Fruit fly (Drosophila melanogaster): Measurements from ENCODE around the gene Lkb1.

Lkb1 gene

dm6 chr3R:13709839-13710238 lies 33.5 kb downstream of the Lkb1 start, which contains the start of gene Argp:
Gene Argp (minus strand): TSS chr3R:13709939.
- TF ChIP-seq CTCF (optimal IDR thresholded peaks at IDR 0.05) (no peak), CG8478 (optimal IDR thresholded peaks at IDR 0.05) (no peak)

dm6 chr3R:13710645-13711044 lies 34.3 kb downstream of the Lkb1 start:
- TF ChIP-seq CTCF (optimal IDR thresholded peaks at IDR 0.05) = peak in 1 of 2 experiments; percentile 22
- TF ChIP-seq CG8478 (optimal IDR thresholded peaks at IDR 0.05) = no peak

dm6 chr3R:13711735-13712134 lies 35.4 kb downstream of the Lkb1 start, which contains the start of the genes primo-1 and primo-2:
Gene primo-1 (minus strand): TSS chr3R:13711835.
Gene primo-2 (minus strand): TSS chr3R:13711835.
- TF ChIP-seq CTCF (optimal IDR thresholded peaks at IDR 0.05) (no peak), CG8478 (optimal IDR thresholded peaks at IDR 0.05) (no peak)

dm6 chr3R:13713541-13713940 lies 37.2 kb downstream of the Lkb1 start:
- no peak for TF ChIP-seq CTCF (optimal IDR thresholded peaks at IDR 0.05)
- no peak for TF ChIP-seq CG8478 (optimal IDR thresholded peaks at IDR 0.05)

- no peak for TF ChIP-seq CG8478 (optimal IDR thresholded peaks at IDR 0.05)
- no peak for TF ChIP-seq CTCF (optimal IDR thresholded peaks at IDR 0.05)
These were observed 37.7 kb downstream of the Lkb1 start for dm6 chr3R:13713984-13714532.

- no peak for TF ChIP-seq CTCF (optimal IDR thresholded peaks at IDR 0.05)
These were observed 38.8 kb downstream of the Lkb1 start, which contains the start of gene kmr for dm6 chr3R:13715012-13715673. Gene kmr (plus strand): TSS chr3R:13715207.

- TF ChIP-seq CG8478 (optimal IDR thresholded peaks at IDR 0.05) (no peak), CTCF (optimal IDR thresholded peaks at IDR 0.05) (no peak)
These were observed 39.5 kb downstream of the Lkb1 start for dm6 chr3R:13715674-13716454.

- TF ChIP-seq CTCF (optimal IDR thresholded peaks at IDR 0.05) (no peak), CG8478 (optimal IDR thresholded peaks at IDR 0.05) (no peak)
These were observed 40.5 kb downstream of the Lkb1 start for dm6 chr3R:13716827-13717226.

- no peak for TF ChIP-seq CTCF (optimal IDR thresholded peaks at IDR 0.05)
- no peak for TF ChIP-seq CG8478 (optimal IDR thresholded peaks at IDR 0.05)
These were observed 41.7 kb downstream of the Lkb1 start, which contains the start of gene Ubc87F for dm6 chr3R:13718076-13718475. Gene Ubc87F (minus strand): TSS chr3R:13718176.

dm6 chr3R:13719053-13719452 lies 42.7 kb downstream of the Lkb1 start:
- TF ChIP-seq CTCF (optimal IDR thresholded peaks at IDR 0.05) (no peak), CG8478 (optimal IDR thresholded peaks at IDR 0.05) (no peak)

- TF ChIP-seq CG8478 (optimal IDR thresholded peaks at IDR 0.05) (no peak), CTCF (optimal IDR thresholded peaks at IDR 0.05) (no peak)
These were observed 44.4 kb downstream of the Lkb1 start for dm6 chr3R:13720798-13721197.

dm6 chr3R:13721998-13722397 lies 45.6 kb downstream of the Lkb1 start:
- TF ChIP-seq CTCF (optimal IDR thresholded peaks at IDR 0.05) (no peak), CG8478 (optimal IDR thresholded peaks at IDR 0.05) (no peak)

- TF ChIP-seq CG8478 (optimal IDR thresholded peaks at IDR 0.05) (no peak), CTCF (optimal IDR thresholded peaks at IDR 0.05) (no peak)
These were observed 46.1 kb downstream of the Lkb1 start for dm6 chr3R:13722451-13722850.

- TF ChIP-seq CG8478 (optimal IDR thresholded peaks at IDR 0.05) = no peak
- TF ChIP-seq CTCF (optimal IDR thresholded peaks at IDR 0.05) = no peak
These were observed 47.8 kb downstream of the Lkb1 start for dm6 chr3R:13724029-13724638.

dm6 chr3R:13726795-13727194 lies 50.4 kb downstream of the Lkb1 start:
- TF ChIP-seq CG8478 (optimal IDR thresholded peaks at IDR 0.05) (no peak), CTCF (optimal IDR thresholded peaks at IDR 0.05) (no peak)
